Worm (Caenorhabditis elegans): Measurements from ENCODE around the gene fbxa-184.

fbxa-184 gene

ce11 chrII:1691011-1691410 lies 19.0 kb upstream of the fbxa-184 start, which contains the start of gene fbxc-22:
Gene fbxc-22 (minus strand): TSS chrII:1691111.
- no peak for TF ChIP-seq W03F9.2 (tag; optimal IDR thresholded peaks at IDR 0.05)
- no peak for TF ChIP-seq him-1 (tag; optimal IDR thresholded peaks at IDR 0.05)

- no peak for TF ChIP-seq W03F9.2 (tag; optimal IDR thresholded peaks at IDR 0.05)
- no peak for TF ChIP-seq him-1 (tag; optimal IDR thresholded peaks at IDR 0.05)
- TF ChIP-seq dao-5 (tag; optimal IDR thresholded peaks at IDR 0.05): no peak
Observed at ce11 chrII:1692827-1693226, 17.2 kb upstream of the fbxa-184 start, which contains the start of gene fbxc-21. Gene fbxc-21 (minus strand): TSS chrII:1692927.

- TF ChIP-seq W03F9.2 (tag; optimal IDR thresholded peaks at IDR 0.05): no peak
- no peak for TF ChIP-seq dao-5 (tag; optimal IDR thresholded peaks at IDR 0.05)
- no peak for TF ChIP-seq him-1 (tag; optimal IDR thresholded peaks at IDR 0.05)
Observed at ce11 chrII:1694530-1694929, 15.5 kb upstream of the fbxa-184 start, which contains the start of gene fbxc-26. Gene fbxc-26 (minus strand): TSS chrII:1694630.

- TF ChIP-seq him-1 (tag; optimal IDR thresholded peaks at IDR 0.05) (no peak), dao-5 (tag; optimal IDR thresholded peaks at IDR 0.05) (no peak), W03F9.2 (tag; optimal IDR thresholded peaks at IDR 0.05) (no peak)
Observed at ce11 chrII:1695861-1696260, 14.2 kb upstream of the fbxa-184 start, which contains the start of gene F58E1.13. Gene F58E1.13 (minus strand): TSS chrII:1695872.

ce11 chrII:1703363-1703762 lies 6.7 kb upstream of the fbxa-184 start, which contains the start of gene fbxb-47:
Gene fbxb-47 (minus strand): TSS chrII:1703463.
- TF ChIP-seq dao-5 (tag; optimal IDR thresholded peaks at IDR 0.05) (no peak), him-1 (tag; optimal IDR thresholded peaks at IDR 0.05) (no peak), W03F9.2 (tag; optimal IDR thresholded peaks at IDR 0.05) (no peak)

- TF ChIP-seq W03F9.2 (tag; optimal IDR thresholded peaks at IDR 0.05) (no peak), dao-5 (tag; optimal IDR thresholded peaks at IDR 0.05) (no peak), him-1 (tag; optimal IDR thresholded peaks at IDR 0.05) (no peak)
Observed at ce11 chrII:1706385-1706784, 3.7 kb upstream of the fbxa-184 start, which contains the start of gene sdz-18. Gene sdz-18 (minus strand): TSS chrII:1706485.

ce11 chrII:1712938-1713337 lies 2.9 kb downstream of the fbxa-184 start, which contains the start of gene btb-7:
Gene btb-7 (plus strand): TSS chrII:1713238.
- TF ChIP-seq W03F9.2 (tag; optimal IDR thresholded peaks at IDR 0.05) (no peak), him-1 (tag; optimal IDR thresholded peaks at IDR 0.05) (no peak), dao-5 (tag; optimal IDR thresholded peaks at IDR 0.05) (no peak)

- no peak for TF ChIP-seq him-1 (tag; optimal IDR thresholded peaks at IDR 0.05)
- TF ChIP-seq W03F9.2 (tag; optimal IDR thresholded peaks at IDR 0.05): no peak
- TF ChIP-seq dao-5 (tag; optimal IDR thresholded peaks at IDR 0.05): no peak
Observed at ce11 chrII:1714772-1715353, 4.8 kb downstream of the fbxa-184 start, which contains the start of gene btb-6. Gene btb-6 (plus strand): TSS chrII:1715303.

- TF ChIP-seq dao-5 (tag; optimal IDR thresholded peaks at IDR 0.05) (no peak), W03F9.2 (tag; optimal IDR thresholded peaks at IDR 0.05) (no peak), him-1 (tag; optimal IDR thresholded peaks at IDR 0.05) (no peak)
Observed at ce11 chrII:1719153-1719552, 9.1 kb downstream of the fbxa-184 start, which contains the start of gene fbxb-48. Gene fbxb-48 (minus strand): TSS chrII:1719253.

- no peak for TF ChIP-seq him-1 (tag; optimal IDR thresholded peaks at IDR 0.05)
- TF ChIP-seq W03F9.2 (tag; optimal IDR thresholded peaks at IDR 0.05): no peak
- no peak for TF ChIP-seq dao-5 (tag; optimal IDR thresholded peaks at IDR 0.05)
Observed at ce11 chrII:1722394-1722793, 12.3 kb downstream of the fbxa-184 start, which contains the start of the genes fbxb-5 and btb-8. Gene fbxb-5 (minus strand): TSS chrII:1722494. Gene btb-8 (plus strand): TSS chrII:1722770.

- TF ChIP-seq W03F9.2 (tag; optimal IDR thresholded peaks at IDR 0.05): no peak
- TF ChIP-seq dao-5 (tag; optimal IDR thresholded peaks at IDR 0.05): no peak
- no peak for TF ChIP-seq him-1 (tag; optimal IDR thresholded peaks at IDR 0.05)
Observed at ce11 chrII:1724314-1724713, 14.3 kb downstream of the fbxa-184 start, which contains the start of gene fbxb-11. Gene fbxb-11 (plus strand): TSS chrII:1724614.

- TF ChIP-seq dao-5 (tag; optimal IDR thresholded peaks at IDR 0.05): no peak
Observed at ce11 chrII:1725735-1726134, 15.7 kb downstream of the fbxa-184 start, which contains the start of gene F45C12.17. Gene F45C12.17 (plus strand): TSS chrII:1726111.

ce11 chrII:1728253-1728652 lies 18.2 kb downstream of the fbxa-184 start, which contains the start of gene btb-9:
Gene btb-9 (plus strand): TSS chrII:1728506.
- TF ChIP-seq W03F9.2 (tag; optimal IDR thresholded peaks at IDR 0.05): no peak
- TF ChIP-seq dao-5 (tag; optimal IDR thresholded peaks at IDR 0.05): no peak

- TF ChIP-seq W03F9.2 (tag; optimal IDR thresholded peaks at IDR 0.05): no peak
- TF ChIP-seq dao-5 (tag; optimal IDR thresholded peaks at IDR 0.05): no peak
- no peak for TF ChIP-seq him-1 (tag; optimal IDR thresholded peaks at IDR 0.05)
Observed at ce11 chrII:1730103-1730502, 20.0 kb downstream of the fbxa-184 start, which contains the start of gene ceh-81. Gene ceh-81 (plus strand): TSS chrII:1730403.
